Worm (Caenorhabditis elegans) whole organism, midembryonic: Measurements from ENCODE around the gene unc-42.

Experiments used
- T22C8.4 ChIP-seq: fragments of 200-800 bp; sonication (Bioruptor generic); IDR thresholded peaks from 2 replicates; pipeline ENCODE4 v1.3.6; 2022; ENCODE audit warnings: missing genetic modification characterization, missing compliant biosample characterization
- cog-1 ChIP-seq: sonication (generic microtip); optimal IDR thresholded peaks from 2 replicates; lab custom pipeline; 2016; ENCODE audit warnings: missing genetic modification characterization, missing compliant biosample characterization
- flt-1 ChIP-seq: fragments of 200-800 bp; sonication (Bioruptor generic); IDR thresholded peaks from 2 replicates; pipeline ENCODE4 v1.3.6; 2022; ENCODE audit warnings: missing genetic modification characterization, missing compliant biosample characterization
- klf-2 ChIP-seq: fragments of 200-800 bp; sonication (Bioruptor generic); conservative IDR thresholded peaks from 2 replicates; pipeline ENCODE4 v1.3.6; 2022; ENCODE audit warnings: missing genetic modification reagents, missing genetic modification characterization, missing compliant biosample characterization
- med-1 ChIP-seq: sonication (generic microtip); optimal IDR thresholded peaks from 2 replicates; lab custom pipeline; 2017; ENCODE audit warnings: missing genetic modification characterization, mild to moderate bottlenecking, missing compliant biosample characterization, antibody characterized with exemption, missing genetic modification reagents; ENCODE audit not compliant: insufficient read depth
- ref-1 ChIP-seq: fragments of 200-800 bp; sonication (Bioruptor generic); conservative IDR thresholded peaks from 2 replicates; pipeline ENCODE4 v1.3.6; 2022; ENCODE audit warnings: missing genetic modification reagents, missing genetic modification characterization, missing compliant biosample characterization
- tab-1 ChIP-seq: fragments of 200-800 bp; sonication (Bioruptor generic); IDR thresholded peaks from 2 replicates; pipeline ENCODE4 v1.3.6; 2022; ENCODE audit warnings: missing genetic modification characterization, missing compliant biosample characterization
- ztf-23 ChIP-seq: fragments of 200-800 bp; sonication (Bioruptor generic); IDR thresholded peaks from 2 replicates; pipeline ENCODE4 v1.3.6; 2022; ENCODE audit warnings: missing genetic modification reagents, missing genetic modification characterization, missing compliant biosample characterization
- ztf-29 ChIP-seq: fragments of 200-800 bp; sonication (Bioruptor generic); IDR thresholded peaks from 2 replicates; pipeline ENCODE4 v1.3.6; 2022; ENCODE audit warnings: missing genetic modification reagents, missing genetic modification characterization, missing compliant biosample characterization

unc-42 gene

ce11 chrV:9725719-9726118 is 43.5 kb downstream of the unc-42 start:
- no peak for TF ChIP-seq med-1 (GFP tag; lab: Kevin White, UChicago)
- no peak for TF ChIP-seq cog-1
- TF ChIP-seq flt-1 (GFP tag; lab: Robert Waterston, UW), result no peak
- no peak for TF ChIP-seq ztf-23 (GFP tag; lab: Robert Waterston, UW)
- no peak for TF ChIP-seq tab-1 (GFP tag; lab: Robert Waterston, UW)
- no peak for TF ChIP-seq ztf-29 (GFP tag; lab: Robert Waterston, UW)
- no peak for TF ChIP-seq klf-2
- no peak for TF ChIP-seq T22C8.4 (GFP tag; lab: Robert Waterston, UW)
- TF ChIP-seq ref-1 (GFP tag; lab: Robert Waterston, UW), result no peak

ce11 chrV:9724021-9724671 is 45.0 kb downstream of the unc-42 start, which contains the start of gene slcr-46.3:
slcr-46.3 (minus strand) TSS chrV:9724106.
- TF ChIP-seq tab-1 (GFP tag; lab: Robert Waterston, UW) (no peak), flt-1 (GFP tag; lab: Robert Waterston, UW) (no peak; the same call in 1 of the 2 replicates), T22C8.4 (GFP tag; lab: Robert Waterston, UW) (no peak), med-1 (GFP tag; lab: Kevin White, UChicago) (no peak), ztf-29 (GFP tag; lab: Robert Waterston, UW) (no peak), ref-1 (GFP tag; lab: Robert Waterston, UW) (no peak), cog-1 (no peak), klf-2 (no peak), ztf-23 (GFP tag; lab: Robert Waterston, UW) (no peak)

ce11 chrV:9716397-9716796 is 52.8 kb downstream of the unc-42 start, which contains the start of gene str-188:
str-188 (plus strand) TSS chrV:9716697.
- TF ChIP-seq med-1 (GFP tag; lab: Kevin White, UChicago) (no peak), klf-2 (no peak), cog-1 (no peak)

ce11 chrV:9714909-9715308 is 54.3 kb downstream of the unc-42 start, which contains the start of gene F40F9.3:
F40F9.3 (plus strand) TSS chrV:9715209.
- TF ChIP-seq ztf-23 (GFP tag; lab: Robert Waterston, UW) (no peak), med-1 (GFP tag; lab: Kevin White, UChicago) (no peak), T22C8.4 (GFP tag; lab: Robert Waterston, UW) (no peak), tab-1 (GFP tag; lab: Robert Waterston, UW) (no peak), flt-1 (GFP tag; lab: Robert Waterston, UW) (no peak), cog-1 (no peak)
